Worm (Caenorhabditis elegans) whole organism, L4 larva: Measurements from ENCODE around the gene nhl-2.

Experiments
- D1046.2 ChIP-seq: fragments of 200-800 bp; sonication (Bioruptor generic); IDR thresholded peaks from 2 replicates; pipeline ENCODE4 v1.3.6; 2022; ENCODE audit warnings: missing genetic modification characterization, missing compliant biosample characterization
- F26F4.8 ChIP-seq: fragments of 200-800 bp; sonication (Bioruptor generic); conservative IDR thresholded peaks from 2 replicates; pipeline ENCODE4 v1.3.6; 2022; ENCODE audit warnings: missing genetic modification characterization, missing compliant biosample characterization
- F37D6.2 ChIP-seq: sonication (generic microtip); optimal IDR thresholded peaks from 2 replicates; lab custom pipeline; 2016; ENCODE audit warnings: mild to moderate bottlenecking, missing genetic modification characterization, missing compliant biosample characterization
- F49E8.2 ChIP-seq: sonication (generic microtip); optimal IDR thresholded peaks from 2 replicates; lab custom pipeline; 2016; ENCODE audit warnings: missing compliant biosample characterization, mild to moderate bottlenecking, missing genetic modification characterization, borderline replicate concordance
- R02D3.7 ChIP-seq: fragments of 150-350 bp; sonication (generic microtip); optimal IDR thresholded peaks from 3 replicates; lab custom pipeline; 2014; ENCODE audit warnings: missing biosample characterization, missing genetic modification characterization
- T20F7.1 ChIP-seq: fragments of 200-800 bp; sonication (Bioruptor generic); optimal IDR thresholded peaks from 2 replicates; lab custom pipeline; 2018; ENCODE audit warnings: mild to moderate bottlenecking, missing genetic modification characterization, missing compliant biosample characterization
- T26A8.4 ChIP-seq: fragments of 200-800 bp; sonication (Bioruptor generic); IDR thresholded peaks from 2 replicates; pipeline ENCODE4 v1.3.6; 2022; ENCODE audit warnings: missing genetic modification characterization, missing compliant biosample characterization
- Y105C5A.15 ChIP-seq: fragments of 200-800 bp; sonication (Bioruptor generic); IDR thresholded peaks from 2 replicates; pipeline ENCODE4 v1.3.6; 2022; ENCODE audit warnings: missing genetic modification characterization, missing compliant biosample characterization
- Y48G9A.11 ChIP-seq: fragments of 200-800 bp; sonication (Bioruptor generic); IDR thresholded peaks from 2 replicates; pipeline ENCODE4 v1.3.6; 2022; ENCODE audit warnings: missing genetic modification reagents, missing genetic modification characterization, missing compliant biosample characterization
- Y5F2A.4 ChIP-seq: fragments of 200-800 bp; sonication (Bioruptor generic); optimal IDR thresholded peaks from 2 replicates; lab custom pipeline; 2018; ENCODE audit warnings: mild to moderate bottlenecking, missing genetic modification characterization, missing compliant biosample characterization
- ceh-44 ChIP-seq: fragments of 200-800 bp; sonication (Bioruptor generic); IDR thresholded peaks from 2 replicates; pipeline ENCODE4 v1.3.6; 2022; ENCODE audit warnings: missing genetic modification reagents, missing genetic modification characterization, missing compliant biosample characterization
- ces-1 ChIP-seq: fragments of 150-350 bp; sonication (generic microtip); optimal IDR thresholded peaks from 4 replicates; lab custom pipeline; 2014; ENCODE audit warnings: missing biosample characterization, missing genetic modification reagents, missing genetic modification characterization
- ctbp-1 ChIP-seq: fragments of 200-800 bp; sonication (Bioruptor generic); IDR thresholded peaks from 2 replicates; pipeline ENCODE4 v1.3.6; 2022; ENCODE audit warnings: missing genetic modification reagents, missing genetic modification characterization, missing compliant biosample characterization
- daf-16 ChIP-seq, 3 experiments: sonication (generic microtip); optimal IDR thresholded peaks; 2 replicates each; lab custom pipeline; 2016 to 2017; ENCODE audit warnings: missing genetic modification characterization in 3 of 3, missing genetic modification reagents in 3 of 3, mild to moderate bottlenecking in 2 of 3, missing compliant biosample characterization in 2 of 3, missing biosample characterization in 1 of 3, moderate library complexity in 1 of 3
- daf-19 ChIP-seq: fragments of 200-800 bp; sonication (Bioruptor generic); conservative IDR thresholded peaks from 2 replicates; pipeline ENCODE4 v1.3.6; 2022; ENCODE audit warnings: missing genetic modification characterization, missing compliant biosample characterization
- daf-8 ChIP-seq: fragments of 200-800 bp; sonication (Bioruptor generic); IDR thresholded peaks from 2 replicates; pipeline ENCODE4 v1.3.6; 2022; ENCODE audit warnings: missing genetic modification characterization, missing compliant biosample characterization
- dmd-6 ChIP-seq: fragments of 200-800 bp; sonication (Bioruptor generic); IDR thresholded peaks from 2 replicates; pipeline ENCODE4 v1.3.6; 2022; ENCODE audit warnings: missing genetic modification reagents, missing genetic modification characterization, missing compliant biosample characterization
- dpl-1 ChIP-seq: fragments of 150-350 bp; optimal IDR thresholded peaks from 2 replicates; lab custom pipeline; 2014; ENCODE audit warnings: missing biosample characterization, missing genetic modification reagents, missing genetic modification characterization
- duxl-1 ChIP-seq: sonication (generic microtip); optimal IDR thresholded peaks from 2 replicates; lab custom pipeline; 2016; ENCODE audit warnings: mild to moderate bottlenecking, missing genetic modification characterization, moderate library complexity, missing compliant biosample characterization; ENCODE audit not compliant: poor library complexity
- egl-43 ChIP-seq: fragments of 200-800 bp; sonication (Bioruptor generic); IDR thresholded peaks from 2 replicates; pipeline ENCODE4 v1.3.6; 2022; ENCODE audit warnings: missing genetic modification reagents, missing genetic modification characterization, missing compliant biosample characterization
- fkh-10 ChIP-seq: fragments of 150-350 bp; optimal IDR thresholded peaks from 2 replicates; lab custom pipeline; 2014; ENCODE audit warnings: missing biosample characterization, missing genetic modification reagents, missing genetic modification characterization
- hlh-30 ChIP-seq: sonication (generic microtip); optimal IDR thresholded peaks from 2 replicates; lab custom pipeline; 2017; ENCODE audit warnings: antibody characterized with exemption, mild to moderate bottlenecking, missing genetic modification characterization, missing compliant biosample characterization; ENCODE audit not compliant: insufficient read depth
- lim-7 ChIP-seq: fragments of 200-800 bp; sonication (Bioruptor generic); IDR thresholded peaks from 2 replicates; pipeline ENCODE4 v1.3.6; 2022; ENCODE audit warnings: missing genetic modification characterization, missing compliant biosample characterization
- lin-13 ChIP-seq: fragments of 150-350 bp; optimal IDR thresholded peaks from 2 replicates; lab custom pipeline; 2014; ENCODE audit warnings: missing biosample characterization, missing genetic modification reagents, missing genetic modification characterization
- lin-29 ChIP-seq: fragments of 200-800 bp; sonication (Bioruptor generic); IDR thresholded peaks from 2 replicates; pipeline ENCODE4 v1.3.6; 2022; ENCODE audit warnings: missing genetic modification reagents, missing genetic modification characterization, missing compliant biosample characterization
- lin-38 ChIP-seq: fragments of 200-800 bp; sonication (Bioruptor generic); IDR thresholded peaks from 2 replicates; pipeline ENCODE4 v1.3.6; 2022; ENCODE audit warnings: missing genetic modification reagents, missing genetic modification characterization, missing compliant biosample characterization
- lsy-2 ChIP-seq, 2 experiments: fragments of 150-350 bp in 1 of 2; sonication (generic microtip) in 1 of 2; optimal IDR thresholded peaks; 2 replicates each; lab custom pipeline; 2014 to 2017; ENCODE audit warnings: missing biosample characterization in 2 of 2, missing genetic modification characterization in 2 of 2
- mdl-1 ChIP-seq, 2 experiments: fragments of 150-350 bp in 1 of 2; sonication (generic microtip) in 1 of 2; optimal IDR thresholded peaks; 2 replicates each; lab custom pipeline; 2014 to 2017; ENCODE audit warnings: missing biosample characterization in 2 of 2, missing genetic modification characterization in 2 of 2
- mep-1 ChIP-seq: fragments of 150-350 bp; sonication (generic microtip); optimal IDR thresholded peaks from 3 replicates; lab custom pipeline; 2014; ENCODE audit warnings: missing biosample characterization, missing genetic modification characterization
- mes-2 ChIP-seq: sonication (generic microtip); optimal IDR thresholded peaks from 2 replicates; lab custom pipeline; 2016; ENCODE audit warnings: missing genotype, mild to moderate bottlenecking, missing genetic modification characterization, missing compliant biosample characterization; ENCODE audit not compliant: poor library complexity, severe bottlenecking
- mxl-3 ChIP-seq: fragments of 200-800 bp; sonication (Bioruptor generic); optimal IDR thresholded peaks from 2 replicates; lab custom pipeline; 2018; ENCODE audit warnings: mild to moderate bottlenecking, missing genetic modification characterization, missing compliant biosample characterization
- nhr-10 ChIP-seq: fragments of 150-350 bp; optimal IDR thresholded peaks from 2 replicates; lab custom pipeline; 2014; ENCODE audit warnings: missing biosample characterization, missing genetic modification characterization
- nhr-102 ChIP-seq: sonication (generic microtip); optimal IDR thresholded peaks from 2 replicates; lab custom pipeline; 2016; ENCODE audit warnings: mild to moderate bottlenecking, missing genetic modification characterization, moderate library complexity, missing compliant biosample characterization
- nhr-111 ChIP-seq: fragments of 200-800 bp; sonication (Bioruptor generic); optimal IDR thresholded peaks from 2 replicates; lab custom pipeline; 2018; ENCODE audit warnings: mild to moderate bottlenecking, missing genetic modification characterization, missing compliant biosample characterization
- nhr-25 ChIP-seq: sonication (generic microtip); optimal IDR thresholded peaks from 2 replicates; lab custom pipeline; 2017; ENCODE audit warnings: missing genetic modification characterization, mild to moderate bottlenecking, missing compliant biosample characterization, antibody characterized with exemption, moderate library complexity, borderline replicate concordance; ENCODE audit not compliant: insufficient read depth
- nhr-48 ChIP-seq: sonication (generic microtip); optimal IDR thresholded peaks from 2 replicates; lab custom pipeline; 2016; ENCODE audit warnings: mild to moderate bottlenecking, missing genetic modification characterization, missing compliant biosample characterization
- nhr-76 ChIP-seq: fragments of 150-350 bp; optimal IDR thresholded peaks from 2 replicates; lab custom pipeline; 2014; ENCODE audit warnings: missing biosample characterization, missing genetic modification characterization
- snpc-1.2 ChIP-seq: fragments of 200-800 bp; sonication (Bioruptor generic); IDR thresholded peaks from 2 replicates; pipeline ENCODE4 v1.3.6; 2022; ENCODE audit warnings: missing genetic modification reagents, missing genetic modification characterization, missing compliant biosample characterization
- spr-1 ChIP-seq: sonication (generic microtip); optimal IDR thresholded peaks from 2 replicates; lab custom pipeline; 2016; ENCODE audit warnings: mild to moderate bottlenecking, missing genetic modification characterization, missing compliant biosample characterization
- tra-1 ChIP-seq: fragments of 200-800 bp; sonication (Bioruptor generic); IDR thresholded peaks from 2 replicates; pipeline ENCODE4 v1.3.6; 2022; ENCODE audit warnings: missing genetic modification reagents, missing genetic modification characterization, missing compliant biosample characterization
- unc-62 ChIP-seq, 3 experiments: fragments of 150-350 bp in 1 of 3; sonication (generic microtip); optimal IDR thresholded peaks in 2 of 3; peaks in 1 of 3; 1 replicate in 1 of 3; 2 replicates in 2 of 3; lab custom pipeline; 2014 to 2017; ENCODE audit warnings: missing biosample characterization in 3 of 3, missing genetic modification characterization in 3 of 3, missing genetic modification reagents in 3 of 3, missing genotype in 1 of 3
- zfp-2 ChIP-seq: sonication (generic microtip); optimal IDR thresholded peaks from 2 replicates; lab custom pipeline; 2016; ENCODE audit warnings: mild to moderate bottlenecking, missing genetic modification characterization, missing compliant biosample characterization

The nhl-2 gene

ce11 chrIII:4947352-4947751 is 48.5 kb upstream of the nhl-2 start (continued):
- TF ChIP-seq ctbp-1 (0 out of 2 replicates have a peak, but pooled peaks have one; percentile 30), duxl-1 (no peak), hlh-30 (peak; percentile 82), T20F7.1 (GFP tag; lab: Kevin White, UChicago) (no peak), F26F4.8 (GFP tag; lab: Robert Waterston, UW) (no peak), Y5F2A.4 (GFP tag; lab: Kevin White, UChicago) (no peak), mes-2 (tag; lab: Kevin White, UChicago) (peak; percentile 37), egl-43 (GFP tag; lab: Robert Waterston, UW) (peak; percentile 42; the same call in 1 of the 2 replicates), mep-1 (tag; lab: Kevin White, UChicago) (peak; percentile 27), Y48G9A.11 (0 out of 2 replicates have a peak, but pooled peaks have one; percentile 10), ceh-44 (GFP tag; lab: Robert Waterston, UW) (no peak)
- TF ChIP-seq, all 104 proteins: peak for 15

ce11 chrIII:4944213-4944612 is 45.3 kb upstream of the nhl-2 start, which contains the start of gene ntl-9:
ntl-9 (plus strand) TSS chrIII:4944513.
- no peak for TF ChIP-seq dmd-6 (GFP tag; lab: Robert Waterston, UW)
- TF ChIP-seq nhr-48 (tag; lab: Kevin White, UChicago), result no peak
- TF ChIP-seq snpc-1.2 (GFP tag; lab: Robert Waterston, UW), result no peak
- TF ChIP-seq daf-16 (GFP tag; optimal IDR thresholded peaks at IDR 0.05; lab: Kevin White, UChicago), result no peak
- no peak for TF ChIP-seq daf-16 (tag; optimal IDR thresholded peaks at IDR 0.05; lab: Kevin White, UChicago)
- TF ChIP-seq dpl-1 (GFP tag; lab: Kevin White, UChicago), result no peak
- no peak for TF ChIP-seq T26A8.4
- no peak for TF ChIP-seq D1046.2
- no peak for TF ChIP-seq lim-7 (GFP tag; lab: Robert Waterston, UW)
- no peak for TF ChIP-seq daf-8
- TF ChIP-seq F26F4.8 (GFP tag; lab: Robert Waterston, UW), result no peak
- TF ChIP-seq nhr-10 (tag; lab: Kevin White, UChicago), result no peak
- no peak for TF ChIP-seq F37D6.2
- TF ChIP-seq daf-19, result no peak
- no peak for TF ChIP-seq nhr-111
- TF ChIP-seq lin-38 (GFP tag; lab: Robert Waterston, UW), result no peak
- TF ChIP-seq lin-13, result no peak

ce11 chrIII:4939267-4939666 is 40.4 kb upstream of the nhl-2 start, which contains the start of gene rpb-2:
rpb-2 (plus strand) TSS chrIII:4939567.
- TF ChIP-seq Y48G9A.11 (no peak), F49E8.2 (tag; lab: Kevin White, UChicago) (no peak), T20F7.1 (GFP tag; lab: Kevin White, UChicago) (no peak), nhr-76 (tag; lab: Kevin White, UChicago) (no peak), spr-1 (tag; lab: Kevin White, UChicago) (no peak), R02D3.7 (no peak), Y105C5A.15 (GFP tag; lab: Robert Waterston, UW) (no peak), lin-29 (GFP tag; lab: Robert Waterston, UW) (no peak), mdl-1 (tag; optimal IDR thresholded peaks at IDR 0.05; lab: Kevin White, UChicago) (no peak), daf-19 (no peak), ces-1 (GFP tag; lab: Kevin White, UChicago) (no peak), fkh-10 (GFP tag; lab: Kevin White, UChicago) (no peak), zfp-2 (no peak), lsy-2 (tag; optimal IDR thresholded peaks at IDR 0.05; lab: Kevin White, UChicago) (no peak), mxl-3 (GFP tag; lab: Kevin White, UChicago) (no peak), tra-1 (GFP tag; lab: Robert Waterston, UW) (no peak), nhr-102 (no peak), nhr-25 (no peak), unc-62 (GFP tag; optimal IDR thresholded peaks at IDR 0.05 in 1 of 2; lab: Kevin White, UChicago) (no peak), unc-62 (tag; optimal IDR thresholded peaks at IDR 0.05; lab: Kevin White, UChicago) (no peak)
